Fruit fly (Drosophila melanogaster): ENCODE measurements around the gene baz.

DNA sequence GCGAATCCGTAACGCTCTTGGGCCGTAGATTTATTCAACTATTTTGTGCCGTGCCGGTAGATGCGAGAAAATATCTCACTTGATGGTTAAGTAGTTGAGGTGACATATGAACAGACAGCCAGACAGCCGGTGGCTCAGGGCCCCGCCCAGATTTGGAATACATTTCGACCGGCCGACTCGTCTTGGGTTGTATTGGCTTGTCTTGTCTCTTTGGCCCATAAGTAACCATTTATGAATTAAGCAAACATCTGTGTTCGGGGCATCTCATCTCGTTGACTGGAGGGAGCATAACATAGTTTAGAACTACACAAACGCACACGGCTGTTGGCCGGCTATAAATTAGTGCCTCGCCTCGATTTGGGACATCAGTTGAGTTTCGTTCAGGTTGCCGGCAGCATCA, 46.2 kb downstream of the baz start, which contains the start of gene CG32564:
- no peak for TF ChIP-seq CG8478 (optimal IDR thresholded peaks at IDR 0.05)
- no peak for TF ChIP-seq CTCF (optimal IDR thresholded peaks at IDR 0.05)
